Worm (Caenorhabditis elegans) whole organism, L4 larva: ENCODE results near the gene cwp-5.

Experiments used
- F49E8.2 ChIP-seq: sonication (generic microtip); optimal IDR thresholded peaks from 2 replicates; lab custom pipeline; 2016; ENCODE audit warnings: missing compliant biosample characterization, mild to moderate bottlenecking, missing genetic modification characterization, borderline replicate concordance
- T20F7.1 ChIP-seq: fragments of 200-800 bp; sonication (Bioruptor generic); optimal IDR thresholded peaks from 2 replicates; lab custom pipeline; 2018; ENCODE audit warnings: mild to moderate bottlenecking, missing genetic modification characterization, missing compliant biosample characterization
- Y105C5A.15 ChIP-seq: fragments of 200-800 bp; sonication (Bioruptor generic); IDR thresholded peaks from 2 replicates; pipeline ENCODE4 v1.3.6; 2022; ENCODE audit warnings: missing genetic modification characterization, missing compliant biosample characterization
- Y48G9A.11 ChIP-seq: fragments of 200-800 bp; sonication (Bioruptor generic); IDR thresholded peaks from 2 replicates; pipeline ENCODE4 v1.3.6; 2022; ENCODE audit warnings: missing genetic modification reagents, missing genetic modification characterization, missing compliant biosample characterization
- Y5F2A.4 ChIP-seq: fragments of 200-800 bp; sonication (Bioruptor generic); optimal IDR thresholded peaks from 2 replicates; lab custom pipeline; 2018; ENCODE audit warnings: mild to moderate bottlenecking, missing genetic modification characterization, missing compliant biosample characterization
- Y75B8A.6 ChIP-seq: fragments of 200-800 bp; sonication (Bioruptor generic); IDR thresholded peaks from 2 replicates; pipeline ENCODE4 v1.3.6; 2022; ENCODE audit warnings: missing genetic modification reagents, missing genetic modification characterization, missing compliant biosample characterization
- aly-2 ChIP-seq: sonication (generic microtip); optimal IDR thresholded peaks from 2 replicates; lab custom pipeline; 2018; ENCODE audit warnings: missing biosample characterization, missing genetic modification characterization
- ama-1 ChIP-seq: fragments of 150-350 bp; optimal IDR thresholded peaks from 2 replicates; lab custom pipeline; 2014; ENCODE audit warnings: inconsistent platforms, mixed read lengths
- attf-4 ChIP-seq: sonication (generic microtip); optimal IDR thresholded peaks from 3 replicates; lab custom pipeline; 2017; ENCODE audit warnings: missing biosample characterization, missing genetic modification characterization
- ceh-28 ChIP-seq: fragments of 150-350 bp; optimal IDR thresholded peaks from 2 replicates; lab custom pipeline; 2014; ENCODE audit warnings: missing biosample characterization, missing genetic modification reagents, missing genetic modification characterization
- ceh-82 ChIP-seq: sonication (generic microtip); optimal IDR thresholded peaks from 2 replicates; lab custom pipeline; 2017; ENCODE audit warnings: missing biosample characterization, missing genetic modification characterization
- cey-2 ChIP-seq: sonication (generic microtip); optimal IDR thresholded peaks from 3 replicates; lab custom pipeline; 2017; ENCODE audit warnings: missing genetic modification characterization, mild to moderate bottlenecking, missing compliant biosample characterization, antibody characterized with exemption, borderline replicate concordance; ENCODE audit not compliant: insufficient read depth
- dmd-9 ChIP-seq: fragments of 200-800 bp; sonication (Bioruptor generic); IDR thresholded peaks from 2 replicates; pipeline ENCODE4 v1.3.6; 2022; ENCODE audit warnings: missing genetic modification reagents, missing genetic modification characterization, missing compliant biosample characterization
- dve-1 ChIP-seq: sonication (generic microtip); optimal IDR thresholded peaks from 2 replicates; lab custom pipeline; 2017; ENCODE audit warnings: antibody characterized with exemption, mild to moderate bottlenecking, missing genetic modification characterization, missing compliant biosample characterization; ENCODE audit not compliant: insufficient read depth
- egl-27 ChIP-seq: sonication (generic microtip); optimal IDR thresholded peaks from 3 replicates; lab custom pipeline; 2017; ENCODE audit warnings: missing biosample characterization, missing genetic modification reagents, missing genetic modification characterization
- egl-43 ChIP-seq: fragments of 200-800 bp; sonication (Bioruptor generic); IDR thresholded peaks from 2 replicates; pipeline ENCODE4 v1.3.6; 2022; ENCODE audit warnings: missing genetic modification reagents, missing genetic modification characterization, missing compliant biosample characterization
- fos-1 ChIP-seq: fragments of 150-350 bp; optimal IDR thresholded peaks from 2 replicates; lab custom pipeline; 2014; ENCODE audit warnings: missing biosample characterization, missing genetic modification characterization
- gei-8 ChIP-seq: fragments of 200-800 bp; sonication (Bioruptor generic); optimal IDR thresholded peaks from 2 replicates; lab custom pipeline; 2018; ENCODE audit warnings: mild to moderate bottlenecking, missing genetic modification characterization, missing compliant biosample characterization
- hlh-30 ChIP-seq: sonication (generic microtip); optimal IDR thresholded peaks from 2 replicates; lab custom pipeline; 2017; ENCODE audit warnings: antibody characterized with exemption, mild to moderate bottlenecking, missing genetic modification characterization, missing compliant biosample characterization; ENCODE audit not compliant: insufficient read depth
- jun-1 ChIP-seq: fragments of 150-350 bp; optimal IDR thresholded peaks from 2 replicates; lab custom pipeline; 2014; ENCODE audit warnings: missing biosample characterization, missing genetic modification reagents, missing genetic modification characterization
- lim-7 ChIP-seq: fragments of 200-800 bp; sonication (Bioruptor generic); IDR thresholded peaks from 2 replicates; pipeline ENCODE4 v1.3.6; 2022; ENCODE audit warnings: missing genetic modification characterization, missing compliant biosample characterization
- lin-38 ChIP-seq: fragments of 200-800 bp; sonication (Bioruptor generic); IDR thresholded peaks from 2 replicates; pipeline ENCODE4 v1.3.6; 2022; ENCODE audit warnings: missing genetic modification reagents, missing genetic modification characterization, missing compliant biosample characterization
- lin-39 ChIP-seq: fragments of 150-350 bp; optimal IDR thresholded peaks from 2 replicates; lab custom pipeline; 2014; ENCODE audit warnings: missing biosample characterization, missing genetic modification reagents, missing genetic modification characterization
- lir-3 ChIP-seq: sonication (generic microtip); optimal IDR thresholded peaks from 2 replicates; lab custom pipeline; 2016; ENCODE audit warnings: mild to moderate bottlenecking, missing genetic modification characterization, missing compliant biosample characterization
- lsy-2 ChIP-seq, 2 experiments: fragments of 150-350 bp in 1 of 2; sonication (generic microtip) in 1 of 2; optimal IDR thresholded peaks; 2 replicates each; lab custom pipeline; 2014 to 2017; ENCODE audit warnings: missing biosample characterization in 2 of 2, missing genetic modification characterization in 2 of 2
- madf-9 ChIP-seq: fragments of 200-800 bp; sonication (Bioruptor generic); conservative IDR thresholded peaks from 2 replicates; pipeline ENCODE4 v1.3.6; 2022; ENCODE audit warnings: missing genetic modification reagents, missing genetic modification characterization, missing compliant biosample characterization
- mep-1 ChIP-seq: fragments of 150-350 bp; sonication (generic microtip); optimal IDR thresholded peaks from 3 replicates; lab custom pipeline; 2014; ENCODE audit warnings: missing biosample characterization, missing genetic modification characterization
- mxl-3 ChIP-seq: fragments of 200-800 bp; sonication (Bioruptor generic); optimal IDR thresholded peaks from 2 replicates; lab custom pipeline; 2018; ENCODE audit warnings: mild to moderate bottlenecking, missing genetic modification characterization, missing compliant biosample characterization
- nhr-102 ChIP-seq: sonication (generic microtip); optimal IDR thresholded peaks from 2 replicates; lab custom pipeline; 2016; ENCODE audit warnings: mild to moderate bottlenecking, missing genetic modification characterization, moderate library complexity, missing compliant biosample characterization
- nhr-11 ChIP-seq: fragments of 150-350 bp; optimal IDR thresholded peaks from 2 replicates; lab custom pipeline; 2014; ENCODE audit warnings: missing biosample characterization, missing genetic modification characterization
- nhr-28 ChIP-seq: fragments of 150-350 bp; optimal IDR thresholded peaks from 2 replicates; lab custom pipeline; 2014; ENCODE audit warnings: missing biosample characterization, missing genetic modification characterization
- nhr-42 ChIP-seq: fragments of 200-800 bp; sonication (Bioruptor generic); IDR thresholded peaks from 2 replicates; pipeline ENCODE4 v1.3.6; 2022; ENCODE audit warnings: missing genetic modification characterization, missing compliant biosample characterization
- nhr-6 ChIP-seq: fragments of 150-350 bp; optimal IDR thresholded peaks from 2 replicates; lab custom pipeline; 2014; ENCODE audit warnings: missing biosample characterization, missing genetic modification characterization
- nhr-77 ChIP-seq: fragments of 150-350 bp; optimal IDR thresholded peaks from 2 replicates; lab custom pipeline; 2014; ENCODE audit warnings: missing biosample characterization, missing genetic modification characterization
- pha-4 ChIP-seq, 2 experiments: fragments of 150-350 bp in 1 of 2; fragments of 200-800 bp in 1 of 2; sonication (Bioruptor generic) in 1 of 2; IDR thresholded peaks in 1 of 2; optimal IDR thresholded peaks in 1 of 2; 2 replicates each; pipeline versions ENCODE4 v1.3.6 to Lab custom; 2014 to 2022; ENCODE audit warnings: missing genetic modification characterization in 2 of 2, missing genetic modification reagents in 2 of 2, missing biosample characterization in 1 of 2, missing compliant biosample characterization in 1 of 2
- pqm-1 ChIP-seq: sonication (generic microtip); optimal IDR thresholded peaks from 2 replicates; lab custom pipeline; 2017; ENCODE audit warnings: missing biosample characterization, missing genetic modification characterization
- saeg-2 ChIP-seq: fragments of 200-800 bp; sonication (Bioruptor generic); IDR thresholded peaks from 2 replicates; pipeline ENCODE4 v1.3.6; 2022; ENCODE audit warnings: missing genetic modification reagents, missing genetic modification characterization, missing compliant biosample characterization
- snpc-1.2 ChIP-seq: fragments of 200-800 bp; sonication (Bioruptor generic); IDR thresholded peaks from 2 replicates; pipeline ENCODE4 v1.3.6; 2022; ENCODE audit warnings: missing genetic modification reagents, missing genetic modification characterization, missing compliant biosample characterization
- snpc-4 ChIP-seq: fragments of 150-350 bp; optimal IDR thresholded peaks from 2 replicates; lab custom pipeline; 2014; ENCODE audit warnings: missing biosample characterization, missing genetic modification characterization
- spr-3 ChIP-seq: fragments of 200-800 bp; sonication (Bioruptor generic); optimal IDR thresholded peaks from 2 replicates; lab custom pipeline; 2018; ENCODE audit warnings: mild to moderate bottlenecking, missing genetic modification characterization, missing compliant biosample characterization
- unc-130 ChIP-seq: sonication (generic microtip); optimal IDR thresholded peaks from 2 replicates; lab custom pipeline; 2016; ENCODE audit warnings: missing genetic modification reagents, missing genetic modification characterization, missing compliant biosample characterization
- unc-39 ChIP-seq: sonication (generic microtip); optimal IDR thresholded peaks from 2 replicates; lab custom pipeline; 2017; ENCODE audit warnings: missing biosample characterization, missing genetic modification characterization
- unc-62 ChIP-seq, 3 experiments: fragments of 150-350 bp in 1 of 3; sonication (generic microtip); optimal IDR thresholded peaks in 2 of 3; peaks in 1 of 3; 1 replicate in 1 of 3; 2 replicates in 2 of 3; lab custom pipeline; 2014 to 2017; ENCODE audit warnings: missing biosample characterization in 3 of 3, missing genetic modification characterization in 3 of 3, missing genetic modification reagents in 3 of 3, missing genotype in 1 of 3
- zag-1 ChIP-seq: fragments of 150-350 bp; optimal IDR thresholded peaks from 2 replicates; lab custom pipeline; 2014; ENCODE audit warnings: missing biosample characterization, missing genetic modification characterization
- zfp-2 ChIP-seq: sonication (generic microtip); optimal IDR thresholded peaks from 2 replicates; lab custom pipeline; 2016; ENCODE audit warnings: mild to moderate bottlenecking, missing genetic modification characterization, missing compliant biosample characterization
- ztf-11 ChIP-seq: fragments of 150-350 bp; optimal IDR thresholded peaks from 2 replicates; lab custom pipeline; 2014; ENCODE audit warnings: missing biosample characterization, missing genetic modification characterization
- ztf-7 ChIP-seq: fragments of 150-350 bp; optimal IDR thresholded peaks from 2 replicates; lab custom pipeline; 2014; ENCODE audit warnings: missing biosample characterization, missing genetic modification characterization

Gene cwp-5

ce11 chrX:13226614-13227096 lies 36.9 kb upstream of the cwp-5 start, which contains the start of gene skr-21:
skr-21 (minus strand) TSS chrX:13226664.
- no peak for TF ChIP-seq lim-7
- TF ChIP-seq ceh-28 (tag; lab: Kevin White, UChicago) = peak; percentile 64
- TF ChIP-seq F49E8.2 (tag; lab: Kevin White, UChicago) = no peak
- TF ChIP-seq dve-1 (tag; lab: Kevin White, UChicago) = peak; percentile 5
- no peak for TF ChIP-seq attf-4 (tag; lab: Kevin White, UChicago)
- no peak for TF ChIP-seq hlh-30 (tag; lab: Kevin White, UChicago)
- TF ChIP-seq jun-1 = no peak
- TF ChIP-seq nhr-6 (tag; lab: Kevin White, UChicago) = peak; percentile 32
- no peak for TF ChIP-seq snpc-1.2

DNA sequence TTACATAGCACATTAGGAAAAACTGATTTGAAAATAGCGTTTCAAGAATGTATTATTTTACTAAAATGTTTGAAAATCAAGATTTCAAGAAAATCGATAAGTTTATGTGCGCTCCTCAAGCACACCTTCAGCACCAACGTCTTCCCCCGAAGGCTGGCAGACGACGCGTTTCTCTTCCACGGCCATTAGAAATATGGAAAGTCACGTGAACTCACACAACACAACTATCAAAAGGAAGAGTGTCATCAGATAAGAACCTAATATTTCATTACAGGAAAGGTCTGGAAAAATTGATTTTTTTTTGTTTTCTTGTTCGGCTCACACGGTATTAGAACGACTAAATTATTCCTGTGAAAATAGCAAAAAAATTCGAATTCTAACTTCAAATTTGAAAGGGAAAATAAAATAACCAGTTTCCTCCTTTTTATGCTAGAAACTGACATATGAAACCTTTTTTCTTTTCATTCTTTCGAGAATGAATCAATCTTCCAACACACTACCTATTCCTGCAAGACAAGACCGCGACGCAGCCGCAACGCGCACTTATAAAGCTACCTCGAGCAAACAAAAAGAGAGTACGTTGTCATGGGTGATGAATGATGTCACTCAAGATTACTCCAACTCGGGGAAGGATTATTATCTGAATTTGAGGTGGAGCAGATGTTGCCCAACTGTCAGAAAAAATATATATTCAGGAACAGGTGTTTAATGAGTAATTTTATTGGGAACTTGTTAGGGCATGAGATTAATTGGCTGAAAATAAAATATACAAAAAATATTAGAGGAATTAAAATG lies 35.5 kb upstream of the cwp-5 start:
- TF ChIP-seq saeg-2 (GFP tag; lab: Robert Waterston, UW) = no peak
- no peak for TF ChIP-seq jun-1
- no peak for TF ChIP-seq zfp-2 (tag; lab: Kevin White, UChicago)
- no peak for TF ChIP-seq pha-4 (GFP tag; IDR thresholded peaks at IDR 0.05; lab: Robert Waterston, UW)
- TF ChIP-seq pha-4 (tag; optimal IDR thresholded peaks at IDR 0.05; lab: Kevin White, UChicago) = no peak
- TF ChIP-seq egl-27 (tag; lab: Kevin White, UChicago) = no peak
- no peak for TF ChIP-seq T20F7.1
- TF ChIP-seq mxl-3 (GFP tag; lab: Kevin White, UChicago) = peak; percentile 34
- no peak for TF ChIP-seq cey-2
- TF ChIP-seq nhr-11 = peak; percentile 26
- no peak for TF ChIP-seq unc-130 (GFP tag; lab: Kevin White, UChicago)
- TF ChIP-seq unc-39 (tag; lab: Kevin White, UChicago) = no peak
- TF ChIP-seq Y5F2A.4 (GFP tag; lab: Kevin White, UChicago) = no peak
- no peak for TF ChIP-seq ceh-82 (tag; lab: Kevin White, UChicago)
- TF ChIP-seq ama-1 (lab: Kevin White, UChicago) = no peak
- no peak for TF ChIP-seq egl-43 (GFP tag; lab: Robert Waterston, UW)
- TF ChIP-seq lin-38 (GFP tag; lab: Robert Waterston, UW) = no peak
- TF ChIP-seq nhr-77 = no peak
- no peak for TF ChIP-seq lin-39 (tag; lab: Kevin White, UChicago)
- peak; percentile 90 for TF ChIP-seq hlh-30 (tag; lab: Kevin White, UChicago)
- TF ChIP-seq madf-9 = no peak
- TF ChIP-seq nhr-42 = no peak
- TF ChIP-seq lir-3 (tag; lab: Kevin White, UChicago) = no peak
- TF ChIP-seq pqm-1 (tag; lab: Kevin White, UChicago) = peak; percentile 13
- TF ChIP-seq snpc-4 (tag; lab: Kevin White, UChicago) = no peak
- peak in 1 of 2 experiments; percentile 36 for TF ChIP-seq lsy-2 (tag; optimal IDR thresholded peaks at IDR 0.05; lab: Kevin White, UChicago)
- TF ChIP-seq nhr-102 = no peak
- TF ChIP-seq spr-3 = no peak
- TF ChIP-seq aly-2 (tag; lab: Kevin White, UChicago) = no peak
- TF ChIP-seq Y75B8A.6 = no peak
- TF ChIP-seq dmd-9 (GFP tag; lab: Robert Waterston, UW) = no peak
- TF ChIP-seq nhr-28 = peak; percentile 46
- TF ChIP-seq mep-1 = peak; percentile 48
- TF ChIP-seq unc-62 (GFP tag; optimal IDR thresholded peaks at IDR 0.05 in 1 of 2; lab: Kevin White, UChicago) = peak in 1 of 2 experiments; percentile 93
- TF ChIP-seq unc-62 (tag; optimal IDR thresholded peaks at IDR 0.05; lab: Kevin White, UChicago) = no peak
- no peak for TF ChIP-seq gei-8 (GFP tag; lab: Kevin White, UChicago)
- no peak for TF ChIP-seq zag-1 (tag; lab: Kevin White, UChicago)
- no peak for TF ChIP-seq ztf-7 (tag; lab: Kevin White, UChicago)
- TF ChIP-seq Y105C5A.15 (GFP tag; lab: Robert Waterston, UW) = no peak
- no peak for TF ChIP-seq ztf-11 (tag; lab: Kevin White, UChicago)
- no peak for TF ChIP-seq fos-1
- TF ChIP-seq dve-1 (tag; lab: Kevin White, UChicago) = peak; percentile 32
- TF ChIP-seq Y48G9A.11 (GFP tag; lab: Robert Waterston, UW) = no peak
- no peak for TF ChIP-seq lim-7
